Worm (Caenorhabditis elegans): ENCODE data around the gene C55A1.11.

C55A1.11 gene

DNA sequence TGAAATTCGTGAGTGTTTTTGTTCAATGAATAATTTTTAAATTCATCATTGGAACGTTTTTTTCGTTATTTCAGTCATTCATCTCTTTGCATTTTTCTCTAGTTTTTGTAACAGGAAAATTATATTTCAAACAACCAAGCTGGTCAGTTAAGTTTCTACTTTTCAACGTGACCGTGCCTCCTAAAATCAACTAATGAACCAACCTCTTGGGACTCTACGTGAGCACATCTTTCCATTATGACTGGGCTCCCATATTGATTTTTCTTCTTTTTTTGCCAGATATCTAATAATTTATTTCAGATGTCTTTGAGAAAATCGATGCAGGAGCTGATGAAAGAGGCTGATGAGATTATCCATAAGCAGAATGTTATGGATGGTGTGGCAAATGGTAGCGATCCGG is at the start of gene C55A1.11:
Gene C55A1.11, plus strand, starts transcription at position 301 of the 400 bp plus-strand sequence.
- TF ChIP-seq unc-62 (GFP tag; optimal IDR thresholded peaks at IDR 0.05) (no peak), dpff-1 (tag; optimal IDR thresholded peaks at IDR 0.05) (no peak), Y53G8AR.9 (GFP tag; conservative IDR thresholded peaks at IDR 0.05) (no peak), snpc-3.4 (tag; optimal IDR thresholded peaks at IDR 0.05) (no peak)

DNA sequence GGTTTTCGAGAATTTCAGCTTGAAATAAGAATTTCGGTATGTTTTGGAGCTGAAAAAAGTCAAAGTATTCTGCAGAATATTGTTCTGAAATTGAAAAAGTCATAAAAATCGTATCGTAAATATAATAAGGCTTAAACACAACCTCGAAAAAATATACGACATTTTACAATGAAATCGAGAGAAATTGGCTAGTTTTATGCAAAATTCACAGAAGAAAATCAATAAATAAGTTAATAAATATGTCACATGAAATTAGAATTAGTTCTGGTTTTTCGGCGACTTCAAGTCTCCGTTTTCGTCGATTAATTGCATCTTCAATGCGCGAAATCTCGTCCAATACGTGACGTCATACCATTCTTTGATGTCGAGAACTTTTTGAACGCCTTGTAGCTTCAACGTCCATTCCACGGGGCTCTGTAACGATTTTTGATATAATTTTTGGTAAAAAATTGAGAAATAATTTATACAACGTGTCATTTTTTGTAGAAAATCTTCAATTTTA is 48.2 kb upstream of the C55A1.11 start, which contains the start of gene atx-3:
Gene atx-3, minus strand, starts transcription at position 51 of the 502 bp plus-strand sequence.
- no peak for TF ChIP-seq attf-5 (GFP tag; optimal IDR thresholded peaks at IDR 0.05)
- TF ChIP-seq lir-1 (GFP tag; conservative IDR thresholded peaks at IDR 0.05), result no peak

DNA sequence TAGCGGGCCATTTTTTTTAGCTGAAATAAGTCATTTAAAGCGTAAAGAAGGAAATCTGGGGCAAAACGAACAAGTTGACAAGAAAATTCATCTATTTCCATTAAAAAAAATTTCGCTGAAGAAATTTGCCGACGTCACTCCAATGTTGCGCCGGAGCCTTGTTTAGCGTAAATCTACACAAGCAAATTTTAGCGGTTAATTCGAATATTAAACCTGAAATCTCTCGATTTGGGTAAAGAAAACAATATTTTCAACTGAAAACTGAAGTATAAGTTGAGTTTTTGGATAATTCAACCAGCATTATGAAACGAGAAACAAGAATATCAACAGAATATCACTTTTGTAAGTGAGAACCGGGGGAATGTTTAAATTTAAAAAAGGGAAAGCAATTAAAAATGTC is 47.3 kb upstream of the C55A1.11 start, which contains the start of gene F28F8.9:
Gene F28F8.9, minus strand, starts transcription at position 288 of the 400 bp plus-strand sequence.
- TF ChIP-seq F39B2.1 (GFP tag; IDR thresholded peaks at IDR 0.05) (no peak), lin-54 (GFP tag; optimal IDR thresholded peaks at IDR 0.05) (peak; percentile 66), gei-17 (GFP tag; optimal IDR thresholded peaks at IDR 0.05) (no peak), attf-3 (GFP tag; conservative IDR thresholded peaks at IDR 0.05) (peak; percentile 89), tbp1 (GFP tag; optimal IDR thresholded peaks at IDR 0.05) (no peak), akir-1 (GFP tag; optimal IDR thresholded peaks at IDR 0.05) (no peak), attf-5 (GFP tag; optimal IDR thresholded peaks at IDR 0.05) (peak; percentile 11), aptf-3 (GFP tag; IDR thresholded peaks at IDR 0.05) (no peak), lin-35 (GFP tag; optimal IDR thresholded peaks at IDR 0.05) (peak in 1 of 3 experiments; percentile 74), efl-1 (GFP tag; optimal IDR thresholded peaks at IDR 0.05) (peak; percentile 17), D2030.7 (GFP tag; IDR thresholded peaks at IDR 0.05) (no peak), Y95B8A.8 (GFP tag; IDR thresholded peaks at IDR 0.05) (no peak), dpl-1 (GFP tag; optimal IDR thresholded peaks at IDR 0.05) (peak; percentile 48), lag-1 (GFP tag; IDR thresholded peaks at IDR 0.05) (no peak), pha-4 (tag; optimal IDR thresholded peaks at IDR 0.05) (no peak), mes-4 (tag; optimal IDR thresholded peaks at IDR 0.05) (no peak), dox-1 (GFP tag; IDR thresholded peaks at IDR 0.05) (0 out of 2 replicates have a peak, but pooled peaks have one; percentile 12), atf-7 (tag; optimal IDR thresholded peaks at IDR 0.05) (no peak), F55B11.4 (tag; optimal IDR thresholded peaks at IDR 0.05; ENCODE audit: borderline replicate concordance, insufficient read depth) (no peak), cebp-1 (GFP tag; IDR thresholded peaks at IDR 0.05) (no peak), cebp-1 (tag; optimal IDR thresholded peaks at IDR 0.05) (peak; percentile 28), madf-6 (GFP tag; IDR thresholded peaks at IDR 0.05) (no peak), ets-4 (GFP tag; optimal IDR thresholded peaks at IDR 0.05) (no peak), hmg-20 (GFP tag; IDR thresholded peaks at IDR 0.05) (no peak), Y56A3A.18 (GFP tag; IDR thresholded peaks at IDR 0.05) (no peak), fkh-3 (tag; optimal IDR thresholded peaks at IDR 0.05) (no peak), rcor-1 (GFP tag; IDR thresholded peaks at IDR 0.05) (no peak), hlh-26 (GFP tag; conservative IDR thresholded peaks at IDR 0.05) (no peak)

- peak; percentile 80 for TF ChIP-seq nfyb-1 (GFP tag; IDR thresholded peaks at IDR 0.05)
Measured at ce11 chrV:15581440-15581839, 44.2 kb upstream of the C55A1.11 start.
